Fruit fly (Drosophila melanogaster): Measurements from ENCODE around the gene DIP-alpha.

DNA sequence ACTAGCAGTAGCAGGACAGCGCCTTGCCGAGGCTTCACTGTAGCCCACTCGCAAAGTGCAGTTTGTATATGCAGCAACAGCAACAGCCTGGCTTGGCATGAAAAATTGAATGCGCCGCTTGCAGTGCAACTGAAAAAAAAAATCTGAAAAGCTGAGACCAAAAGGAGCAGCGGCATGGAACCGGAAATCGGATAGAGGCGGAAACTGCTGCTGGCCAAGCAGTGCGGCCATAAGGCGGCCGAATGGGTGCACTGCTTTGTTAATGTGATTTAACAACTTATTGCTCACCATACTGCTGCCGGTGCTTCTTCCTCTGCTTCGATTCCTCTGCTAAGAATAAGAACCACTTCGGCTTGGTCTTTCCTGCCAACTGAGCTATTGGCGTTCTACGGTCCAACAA is 67.2 kb downstream of the DIP-alpha start:
- no peak for TF ChIP-seq EcR (GFP tag; optimal IDR thresholded peaks at IDR 0.05)
- TF ChIP-seq pan (optimal IDR thresholded peaks at IDR 0.05), result no peak
- no peak for TF ChIP-seq CG8478 (optimal IDR thresholded peaks at IDR 0.05)
- no peak for TF ChIP-seq psq (optimal IDR thresholded peaks at IDR 0.05)
